Fruit fly (Drosophila melanogaster) whole organism, prepupa: Measurements from ENCODE around the gene eIF2beta.

Experiments
- Blimp-1 ChIP-seq: fragments of 200-800 bp; sonication (Bioruptor generic); optimal IDR thresholded peaks from 3 replicates; lab custom pipeline; 2017; ENCODE audit warnings: missing biosample characterization, missing genetic modification characterization, mild to moderate bottlenecking, moderate library complexity, missing genetic modification reagents
- CG10631 ChIP-seq: fragments of 200-800 bp; sonication (Bioruptor generic); optimal IDR thresholded peaks from 2 replicates; lab custom pipeline; 2016; ENCODE audit warnings: missing biosample characterization, missing genetic modification characterization
- CG11294 ChIP-seq: fragments of 200-800 bp; sonication (Bioruptor generic); IDR thresholded peaks from 2 replicates; pipeline ENCODE4 v1.3.6; 2022; ENCODE audit warnings: missing biosample characterization, missing genetic modification characterization
- CG11902 ChIP-seq: fragments of 200-800 bp; sonication (Bioruptor generic); optimal IDR thresholded peaks from 3 replicates; lab custom pipeline; 2016; ENCODE audit warnings: missing biosample characterization, missing genetic modification characterization
- CG1621 ChIP-seq: fragments of 200-800 bp; sonication (Bioruptor generic); optimal IDR thresholded peaks from 3 replicates; lab custom pipeline; 2018; ENCODE audit warnings: missing biosample characterization, mild to moderate bottlenecking, missing genetic modification characterization
- CG16779 ChIP-seq: fragments of 200-800 bp; sonication (Bioruptor generic); optimal IDR thresholded peaks from 3 replicates; lab custom pipeline; 2017; ENCODE audit warnings: missing biosample characterization, mild to moderate bottlenecking, missing genetic modification characterization
- CG3032 ChIP-seq: fragments of 200-800 bp; optimal IDR thresholded peaks from 2 replicates; lab custom pipeline; 2019; ENCODE audit warnings: missing biosample characterization, mild to moderate bottlenecking, missing genetic modification characterization, moderate library complexity
- CG31627 ChIP-seq: fragments of 200-800 bp; sonication (Bioruptor generic); optimal IDR thresholded peaks from 3 replicates; lab custom pipeline; 2016; ENCODE audit warnings: missing biosample characterization, missing genetic modification characterization
- CG32006 ChIP-seq: fragments of 200-800 bp; sonication (Bioruptor generic); optimal IDR thresholded peaks from 3 replicates; lab custom pipeline; 2017; ENCODE audit warnings: missing biosample characterization, mild to moderate bottlenecking, missing genetic modification characterization
- CG34406 ChIP-seq: fragments of 200-800 bp; sonication (Bioruptor generic); optimal IDR thresholded peaks from 3 replicates; lab custom pipeline; 2016; ENCODE audit warnings: missing biosample characterization, missing genetic modification characterization
- CG3919 ChIP-seq: fragments of 200-800 bp; sonication (Bioruptor generic); optimal IDR thresholded peaks from 3 replicates; lab custom pipeline; 2016; ENCODE audit warnings: missing biosample characterization, missing genetic modification characterization
- CG6163 ChIP-seq: fragments of 200-800 bp; sonication (Bioruptor generic); IDR thresholded peaks from 3 replicates; pipeline ENCODE4 v1.3.6; 2022; ENCODE audit warnings: missing biosample characterization, missing genetic modification characterization
- CG6276 ChIP-seq: fragments of 200-800 bp; sonication (Bioruptor generic); optimal IDR thresholded peaks from 2 replicates; lab custom pipeline; 2017; ENCODE audit warnings: missing biosample characterization, mild to moderate bottlenecking, missing genetic modification characterization
- CG6792 ChIP-seq: fragments of 200-800 bp; sonication (Bioruptor generic); optimal IDR thresholded peaks from 3 replicates; lab custom pipeline; 2016; ENCODE audit warnings: missing biosample characterization, missing genetic modification characterization
- CG6808 ChIP-seq: fragments of 200-800 bp; sonication (Bioruptor generic); optimal IDR thresholded peaks from 3 replicates; lab custom pipeline; 2017; ENCODE audit warnings: missing biosample characterization, missing genetic modification characterization, mild to moderate bottlenecking, moderate library complexity, missing genetic modification reagents
- CG6854 ChIP-seq: fragments of 200-800 bp; sonication (Bioruptor generic); optimal IDR thresholded peaks from 2 replicates; lab custom pipeline; 2017; ENCODE audit warnings: missing biosample characterization, mild to moderate bottlenecking, missing genetic modification characterization
- CG7368 ChIP-seq: fragments of 200-800 bp; sonication (Bioruptor generic); optimal IDR thresholded peaks from 3 replicates; lab custom pipeline; 2016; ENCODE audit warnings: missing biosample characterization, missing genetic modification characterization
- CG8119 ChIP-seq: fragments of 200-800 bp; sonication (Bioruptor generic); IDR thresholded peaks from 3 replicates; pipeline ENCODE4 v1.3.6; 2022; ENCODE audit warnings: missing biosample characterization, missing genetic modification characterization
- CG8632 ChIP-seq: fragments of 200-800 bp; sonication (Bioruptor generic); optimal IDR thresholded peaks from 3 replicates; lab custom pipeline; 2016; ENCODE audit warnings: missing biosample characterization, missing genetic modification characterization
- CG9139 ChIP-seq: fragments of 200-800 bp; sonication (Bioruptor generic); optimal IDR thresholded peaks from 3 replicates; lab custom pipeline; 2017; ENCODE audit warnings: missing biosample characterization, mild to moderate bottlenecking, missing genetic modification characterization
- Eip75B ChIP-seq: fragments of 200-800 bp; sonication (Bioruptor generic); optimal IDR thresholded peaks from 3 replicates; lab custom pipeline; 2016; ENCODE audit warnings: missing biosample characterization, missing genetic modification characterization
- Eip93F ChIP-seq: fragments of 200-800 bp; sonication (Bioruptor generic); optimal IDR thresholded peaks from 2 replicates; lab custom pipeline; 2016; ENCODE audit warnings: missing biosample characterization, mild to moderate bottlenecking, missing genetic modification characterization
- Ets21C ChIP-seq: fragments of 200-800 bp; sonication (Bioruptor generic); optimal IDR thresholded peaks from 3 replicates; lab custom pipeline; 2016; ENCODE audit warnings: missing biosample characterization, missing genetic modification characterization
- Ets96B ChIP-seq: fragments of 200-800 bp; optimal IDR thresholded peaks from 2 replicates; lab custom pipeline; 2019; ENCODE audit warnings: missing biosample characterization, mild to moderate bottlenecking, missing genetic modification characterization, moderate library complexity
- Hr38 ChIP-seq: sonication (Bioruptor generic); optimal IDR thresholded peaks from 2 replicates; lab custom pipeline; 2016; ENCODE audit warnings: missing biosample characterization, missing genetic modification characterization
- Hr4 ChIP-seq: fragments of 200-800 bp; sonication (Bioruptor generic); optimal IDR thresholded peaks from 3 replicates; lab custom pipeline; 2016; ENCODE audit warnings: missing biosample characterization, missing genetic modification characterization
- Lpt ChIP-seq: fragments of 200-800 bp; sonication (Bioruptor generic); optimal IDR thresholded peaks from 3 replicates; lab custom pipeline; 2016; ENCODE audit warnings: missing biosample characterization, missing genetic modification characterization
- Met ChIP-seq: fragments of 200-800 bp; sonication (Bioruptor generic); optimal IDR thresholded peaks from 3 replicates; lab custom pipeline; 2016; ENCODE audit warnings: missing biosample characterization, missing genetic modification characterization
- Smox ChIP-seq: fragments of 200-800 bp; sonication (Bioruptor generic); optimal IDR thresholded peaks from 3 replicates; lab custom pipeline; 2016; ENCODE audit warnings: missing biosample characterization, missing genetic modification characterization
- Sox102F ChIP-seq: fragments of 200-800 bp; sonication (Bioruptor generic); optimal IDR thresholded peaks from 2 replicates; lab custom pipeline; 2016; ENCODE audit warnings: missing biosample characterization, mild to moderate bottlenecking, missing genetic modification characterization
- Sox14 ChIP-seq: fragments of 200-800 bp; sonication (Bioruptor generic); optimal IDR thresholded peaks from 3 replicates; lab custom pipeline; 2016; ENCODE audit warnings: missing biosample characterization, missing genetic modification characterization
- Sox15 ChIP-seq: fragments of 200-800 bp; sonication (Bioruptor generic); optimal IDR thresholded peaks from 3 replicates; lab custom pipeline; 2016; ENCODE audit warnings: missing biosample characterization, missing genetic modification characterization
- achi ChIP-seq: fragments of 200-800 bp; sonication (Bioruptor generic); optimal IDR thresholded peaks from 3 replicates; lab custom pipeline; 2016; ENCODE audit warnings: missing biosample characterization, missing genetic modification characterization
- acj6 ChIP-seq: fragments of 200-800 bp; sonication (Bioruptor generic); optimal IDR thresholded peaks from 3 replicates; lab custom pipeline; 2016; ENCODE audit warnings: missing biosample characterization, missing genetic modification characterization
- cyc ChIP-seq: fragments of 200-800 bp; sonication (Bioruptor generic); optimal IDR thresholded peaks from 3 replicates; lab custom pipeline; 2016; ENCODE audit warnings: missing biosample characterization, missing genetic modification characterization
- dsx ChIP-seq: fragments of 200-800 bp; optimal IDR thresholded peaks from 3 replicates; lab custom pipeline; 2019; ENCODE audit warnings: missing biosample characterization, mild to moderate bottlenecking, missing genetic modification characterization, moderate library complexity; ENCODE audit not compliant: poor library complexity, severe bottlenecking
- eg ChIP-seq: fragments of 200-800 bp; sonication (Bioruptor generic); IDR thresholded peaks from 3 replicates; pipeline ENCODE4 v1.3.6; 2022; ENCODE audit warnings: missing biosample characterization, missing genetic modification characterization
- esn ChIP-seq: fragments of 200-800 bp; sonication (Bioruptor generic); optimal IDR thresholded peaks from 2 replicates; lab custom pipeline; 2016; ENCODE audit warnings: missing biosample characterization, mild to moderate bottlenecking, missing genetic modification characterization, moderate library complexity
- fd59A ChIP-seq: fragments of 200-800 bp; sonication (Bioruptor generic); optimal IDR thresholded peaks from 2 replicates; lab custom pipeline; 2017; ENCODE audit warnings: missing biosample characterization, mild to moderate bottlenecking, missing genetic modification characterization, missing genetic modification reagents
- fd85E ChIP-seq: fragments of 200-800 bp; sonication (Bioruptor generic); optimal IDR thresholded peaks from 3 replicates; lab custom pipeline; 2016; ENCODE audit warnings: missing biosample characterization, missing genetic modification characterization
- fkh ChIP-seq: fragments of 200-800 bp; sonication (Bioruptor generic); optimal IDR thresholded peaks from 3 replicates; lab custom pipeline; 2017; ENCODE audit warnings: missing biosample characterization, mild to moderate bottlenecking, missing genetic modification characterization, moderate library complexity
- lz ChIP-seq: fragments of 200-800 bp; sonication (Bioruptor generic); optimal IDR thresholded peaks from 3 replicates; lab custom pipeline; 2016; ENCODE audit warnings: missing biosample characterization, missing genetic modification characterization
- pdm3 ChIP-seq: fragments of 200-800 bp; sonication (Bioruptor generic); optimal IDR thresholded peaks from 3 replicates; lab custom pipeline; 2016; ENCODE audit warnings: missing biosample characterization, missing genetic modification characterization
- salr ChIP-seq, 2 experiments: fragments of 200-800 bp; sonication (Bioruptor generic); optimal IDR thresholded peaks; 3 replicates each; lab custom pipeline; 2016 to 2018; ENCODE audit warnings: missing biosample characterization in 2 of 2, missing genetic modification characterization in 2 of 2, mild to moderate bottlenecking in 1 of 2
- spab ChIP-seq: fragments of 200-800 bp; sonication (Bioruptor generic); optimal IDR thresholded peaks from 2 replicates; lab custom pipeline; 2017; ENCODE audit warnings: missing biosample characterization, mild to moderate bottlenecking, missing genetic modification characterization, missing genetic modification reagents
- ss ChIP-seq, 2 experiments: fragments of 200-800 bp; sonication (Bioruptor generic); optimal IDR thresholded peaks; 2 replicates in 1 of 2; 3 replicates in 1 of 2; lab custom pipeline; 2017 to 2018; ENCODE audit warnings: mild to moderate bottlenecking in 2 of 2, missing biosample characterization in 2 of 2, missing genetic modification characterization in 2 of 2, moderate library complexity in 1 of 2
- svp ChIP-seq: fragments of 200-800 bp; sonication (Bioruptor generic); peaks from one replicate; lab custom pipeline; 2016; ENCODE audit warnings: missing biosample characterization, missing genetic modification characterization
- topi ChIP-seq: fragments of 200-800 bp; sonication (Bioruptor generic); optimal IDR thresholded peaks from 3 replicates; lab custom pipeline; 2016; ENCODE audit warnings: missing biosample characterization, missing genetic modification characterization
- vri ChIP-seq: fragments of 200-800 bp; sonication (Bioruptor generic); optimal IDR thresholded peaks from 3 replicates; lab custom pipeline; 2016; ENCODE audit warnings: missing biosample characterization, mild to moderate bottlenecking, missing genetic modification characterization

eIF2beta gene

DNA sequence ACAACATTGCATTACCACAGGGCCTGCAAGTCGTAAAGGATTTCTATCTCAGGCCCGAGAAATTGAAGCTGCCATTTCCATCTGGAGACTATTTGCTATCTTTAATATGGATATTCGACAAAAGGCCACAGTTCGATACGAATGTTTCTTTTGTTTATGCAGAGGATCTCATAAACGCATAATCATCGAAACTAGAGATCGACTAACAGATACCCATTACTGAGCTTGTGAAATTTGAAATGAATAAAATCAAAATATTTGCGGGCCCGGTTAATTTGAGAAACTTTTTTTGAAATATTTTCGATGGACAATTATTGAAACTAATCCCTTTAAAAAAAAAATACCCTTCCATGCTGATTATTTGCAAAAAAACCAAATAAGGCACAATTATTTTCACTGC lies 40.4 kb downstream of the eIF2beta start:
- no peak for TF ChIP-seq CG11294 (GFP tag; lab: Robert Waterston, UW)
- no peak for TF ChIP-seq Ets21C (GFP tag; lab: Kevin White, UChicago)
- no peak for TF ChIP-seq Lpt (GFP tag; lab: Kevin White, UChicago)
- no peak for TF ChIP-seq CG9139 (GFP tag; lab: Kevin White, UChicago)
- TF ChIP-seq CG16779 (tag; lab: Kevin White, UChicago), result no peak
- no peak for TF ChIP-seq CG6792 (GFP tag; lab: Kevin White, UChicago)
- no peak for TF ChIP-seq CG34406 (GFP tag; lab: Kevin White, UChicago)
- no peak for TF ChIP-seq CG1621 (tag; lab: Kevin White, UChicago)
- TF ChIP-seq CG32006 (GFP tag; lab: Kevin White, UChicago), result no peak

- TF ChIP-seq CG6808 (no peak), Smox (GFP tag; lab: Kevin White, UChicago) (no peak), ss (GFP tag; optimal IDR thresholded peaks at IDR 0.05; lab: Kevin White, UChicago) (no peak), topi (GFP tag; lab: Kevin White, UChicago) (no peak), vri (GFP tag; lab: Kevin White, UChicago) (no peak), Ets21C (GFP tag; lab: Kevin White, UChicago) (no peak), Sox15 (GFP tag; lab: Kevin White, UChicago) (no peak), achi (GFP tag; lab: Kevin White, UChicago) (peak; percentile 7), CG9139 (GFP tag; lab: Kevin White, UChicago) (no peak), CG8632 (GFP tag; lab: Kevin White, UChicago) (no peak), lz (GFP tag; lab: Kevin White, UChicago) (no peak), CG34406 (GFP tag; lab: Kevin White, UChicago) (peak; percentile 1), CG3919 (GFP tag; lab: Kevin White, UChicago) (peak; percentile 7), esn (GFP tag; lab: Kevin White, UChicago) (peak; percentile 1), Hr4 (GFP tag; lab: Kevin White, UChicago) (peak; percentile 46), CG6792 (GFP tag; lab: Kevin White, UChicago) (no peak), Hr38 (GFP tag; lab: Kevin White, UChicago) (no peak), Eip75B (GFP tag; lab: Kevin White, UChicago) (peak; percentile 13), CG6276 (peak; percentile 12), CG1621 (tag; lab: Kevin White, UChicago) (no peak), Met (GFP tag; lab: Kevin White, UChicago) (peak; percentile 9), CG32006 (GFP tag; lab: Kevin White, UChicago) (peak; percentile 37), cyc (GFP tag; lab: Kevin White, UChicago) (no peak), CG8119 (no peak; the same call in 2 of the 3 replicates), Blimp-1 (GFP tag; lab: Kevin White, UChicago) (no peak), CG6163 (GFP tag; lab: Robert Waterston, UW) (peak; percentile 57), CG10631 (GFP tag; lab: Kevin White, UChicago) (no peak), svp (GFP tag; lab: Kevin White, UChicago) (peak; percentile 76), CG3032 (tag; lab: Kevin White, UChicago) (no peak), CG7368 (GFP tag; lab: Kevin White, UChicago) (no peak), Sox14 (no peak), CG16779 (tag; lab: Kevin White, UChicago) (peak; percentile 2), pdm3 (GFP tag; lab: Kevin White, UChicago) (peak; percentile 31), Ets96B (tag; lab: Kevin White, UChicago) (no peak), CG31627 (GFP tag; lab: Kevin White, UChicago) (no peak), CG6854 (no peak), fkh (GFP tag; lab: Kevin White, UChicago) (peak; percentile 2), CG11902 (GFP tag; lab: Kevin White, UChicago) (no peak), Eip93F (GFP tag; lab: Kevin White, UChicago) (no peak), CG11294 (GFP tag; lab: Robert Waterston, UW) (no peak), acj6 (peak; percentile 25), fd59A (GFP tag; lab: Kevin White, UChicago) (no peak), Sox102F (GFP tag; lab: Kevin White, UChicago) (no peak), fd85E (GFP tag; lab: Kevin White, UChicago) (no peak), spab (GFP tag; lab: Kevin White, UChicago) (no peak), salr (GFP tag; optimal IDR thresholded peaks at IDR 0.05; lab: Kevin White, UChicago) (no peak), eg (GFP tag; lab: Robert Waterston, UW) (no peak; the same call in 1 of the 3 replicates), dsx (no peak)
Measured at dm6 chr3L:12484948-12485347, 41.6 kb downstream of the eIF2beta start, which contains the start of gene CG10663. TSS of gene CG10663 (minus strand) at chr3L:12485035.
